Fruit fly (Drosophila melanogaster): Measurements from ENCODE around the gene Rab3-GEF.

dm6 chrX:15070811-15071479 lies 18.5 kb upstream of the Rab3-GEF start:
- TF ChIP-seq CG9139 (GFP tag; optimal IDR thresholded peaks at IDR 0.05) (peak; percentile 61), CG15336 (GFP tag; IDR thresholded peaks at IDR 0.05) (peak; percentile 38; the same call in 1 of the 2 replicates), cyc (GFP tag; optimal IDR thresholded peaks at IDR 0.05) (peak; percentile 17), CG8119 (GFP tag; IDR thresholded peaks at IDR 0.05) (no peak), Eip78C (GFP tag) (peak; percentile 88), Sox14 (GFP tag; optimal IDR thresholded peaks at IDR 0.05) (no peak), achi (GFP tag; optimal IDR thresholded peaks at IDR 0.05) (peak; percentile 29), Smox (GFP tag; optimal IDR thresholded peaks at IDR 0.05) (no peak), Eip75B (GFP tag; optimal IDR thresholded peaks at IDR 0.05) (peak; percentile 6), OdsH (GFP tag; optimal IDR thresholded peaks at IDR 0.05) (no peak), Hr39 (GFP tag; optimal IDR thresholded peaks at IDR 0.05) (no peak), CG11762 (GFP tag; optimal IDR thresholded peaks at IDR 0.05; ENCODE audit: insufficient read depth) (no peak), CG3032 (tag; optimal IDR thresholded peaks at IDR 0.05) (no peak), spab (GFP tag; optimal IDR thresholded peaks at IDR 0.05) (no peak)
